Fruit fly (Drosophila melanogaster): ENCODE data around the gene CG10616.

Gene CG10616

DNA sequence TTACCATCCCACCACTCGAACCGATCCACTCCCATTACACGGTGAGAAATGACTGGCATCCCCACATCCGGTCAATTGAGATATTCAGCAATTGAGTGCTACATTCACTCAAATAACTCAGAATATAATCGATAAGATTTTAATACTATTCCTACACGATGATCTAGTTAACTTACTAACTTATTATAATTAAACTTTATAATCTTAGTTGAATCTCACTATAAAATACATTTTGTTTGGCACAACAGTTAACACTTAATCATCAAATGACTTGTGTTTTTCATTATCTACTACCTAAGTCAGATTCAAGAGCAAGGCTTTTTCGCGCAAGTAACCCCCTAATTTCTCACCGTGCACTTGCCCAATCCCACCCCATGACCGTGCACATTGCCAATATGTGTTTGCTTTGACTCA is 23.8 kb downstream of the CG10616 start (continued):
- TF ChIP-seq stc (GFP tag; IDR thresholded peaks at IDR 0.05) (no peak), CG6765 (GFP tag; optimal IDR thresholded peaks at IDR 0.05) (no peak), Nf-YB (GFP tag; optimal IDR thresholded peaks at IDR 0.05) (peak; percentile 4), Elba2 (GFP tag; optimal IDR thresholded peaks at IDR 0.05) (no peak), chm (GFP tag; IDR thresholded peaks at IDR 0.05) (no peak), CG1602 (GFP tag; optimal IDR thresholded peaks at IDR 0.05) (no peak), Aef1 (GFP tag; IDR thresholded peaks at IDR 0.05) (no peak), ab (GFP tag; optimal IDR thresholded peaks at IDR 0.05) (no peak), CG2129 (GFP tag; IDR thresholded peaks at IDR 0.05; ENCODE audit: partially characterized antibody) (no peak), CG8924 (tag; optimal IDR thresholded peaks at IDR 0.05) (peak; percentile 36), prd (optimal IDR thresholded peaks at IDR 0.05) (no peak), prd (GFP tag; IDR thresholded peaks at IDR 0.05) (peak; percentile 37; the same call in 1 of the 3 replicates), tll (GFP tag; optimal IDR thresholded peaks at IDR 0.05) (no peak), zen (tag; optimal IDR thresholded peaks at IDR 0.05) (no peak), HLH54F (GFP tag; optimal IDR thresholded peaks at IDR 0.05) (no peak), Xrp1 (GFP tag; IDR thresholded peaks at IDR 0.05) (0 out of 2 replicates have a peak, but pooled peaks have one; percentile 26), cwo (GFP tag; optimal IDR thresholded peaks at IDR 0.05) (peak; percentile 12), ash1 (GFP tag; optimal IDR thresholded peaks at IDR 0.05) (no peak), CG17385 (GFP tag; optimal IDR thresholded peaks at IDR 0.05) (peak; percentile 55), eve (GFP tag; optimal IDR thresholded peaks at IDR 0.05) (no peak), tin (GFP tag; optimal IDR thresholded peaks at IDR 0.05) (no peak), CG4730 (GFP tag; IDR thresholded peaks at IDR 0.05) (no peak), lab (GFP tag; optimal IDR thresholded peaks at IDR 0.05) (peak; percentile 53), HLHmδ (GFP tag; optimal IDR thresholded peaks at IDR 0.05) (no peak), chinmo (GFP tag; IDR thresholded peaks at IDR 0.05; ENCODE audit: partially characterized antibody) (no peak), Dll (GFP tag; IDR thresholded peaks at IDR 0.05; ENCODE audit: partially characterized antibody) (no peak), ken (GFP tag; IDR thresholded peaks at IDR 0.05) (no peak), slbo (GFP tag; IDR thresholded peaks at IDR 0.05) (0 out of 2 replicates have a peak, but pooled peaks have one; percentile 19), so (GFP tag; IDR thresholded peaks at IDR 0.05) (no peak; the same call in 2 of the 3 replicates), yki (optimal IDR thresholded peaks at IDR 0.05) (no peak), Hr51 (GFP tag; optimal IDR thresholded peaks at IDR 0.05) (peak in 1 of 2 experiments; percentile 58), ase (GFP tag; IDR thresholded peaks at IDR 0.05) (no peak), sc (optimal IDR thresholded peaks at IDR 0.05) (no peak), sc (GFP tag; optimal IDR thresholded peaks at IDR 0.05) (no peak), tna (GFP tag; IDR thresholded peaks at IDR 0.05; ENCODE audit: partially characterized antibody) (no peak), ac (GFP tag; optimal IDR thresholded peaks at IDR 0.05) (no peak), br (optimal IDR thresholded peaks at IDR 0.05) (no peak), gro (GFP tag; optimal IDR thresholded peaks at IDR 0.05) (no peak), NC2α (GFP tag; optimal IDR thresholded peaks at IDR 0.05) (no peak), ttk (GFP tag; IDR thresholded peaks at IDR 0.05) (no peak), Max (GFP tag; optimal IDR thresholded peaks at IDR 0.05) (no peak), nerfin-2 (GFP tag; IDR thresholded peaks at IDR 0.05; ENCODE audit: partially characterized antibody) (no peak), bcd (GFP tag; optimal IDR thresholded peaks at IDR 0.05) (peak; percentile 15), CG11560 (tag; IDR thresholded peaks at IDR 0.05) (0 out of 3 replicates have a peak, but pooled peaks have one; percentile 30), H2.0 (GFP tag; IDR thresholded peaks at IDR 0.05) (no peak), btn (GFP tag; optimal IDR thresholded peaks at IDR 0.05) (no peak), Hr39 (optimal IDR thresholded peaks at IDR 0.05) (no peak), abd-A (tag; optimal IDR thresholded peaks at IDR 0.05) (no peak), hbn (GFP tag; IDR thresholded peaks at IDR 0.05; ENCODE audit: partially characterized antibody) (no peak), Atf3 (GFP tag; optimal IDR thresholded peaks at IDR 0.05) (no peak), gfzf (GFP tag; optimal IDR thresholded peaks at IDR 0.05) (no peak), Dad (GFP tag; optimal IDR thresholded peaks at IDR 0.05) (no peak), emc (GFP tag; optimal IDR thresholded peaks at IDR 0.05) (no peak)
